Fruit fly (Drosophila melanogaster): ENCODE data around the gene CG9222.

Gene CG9222

DNA sequence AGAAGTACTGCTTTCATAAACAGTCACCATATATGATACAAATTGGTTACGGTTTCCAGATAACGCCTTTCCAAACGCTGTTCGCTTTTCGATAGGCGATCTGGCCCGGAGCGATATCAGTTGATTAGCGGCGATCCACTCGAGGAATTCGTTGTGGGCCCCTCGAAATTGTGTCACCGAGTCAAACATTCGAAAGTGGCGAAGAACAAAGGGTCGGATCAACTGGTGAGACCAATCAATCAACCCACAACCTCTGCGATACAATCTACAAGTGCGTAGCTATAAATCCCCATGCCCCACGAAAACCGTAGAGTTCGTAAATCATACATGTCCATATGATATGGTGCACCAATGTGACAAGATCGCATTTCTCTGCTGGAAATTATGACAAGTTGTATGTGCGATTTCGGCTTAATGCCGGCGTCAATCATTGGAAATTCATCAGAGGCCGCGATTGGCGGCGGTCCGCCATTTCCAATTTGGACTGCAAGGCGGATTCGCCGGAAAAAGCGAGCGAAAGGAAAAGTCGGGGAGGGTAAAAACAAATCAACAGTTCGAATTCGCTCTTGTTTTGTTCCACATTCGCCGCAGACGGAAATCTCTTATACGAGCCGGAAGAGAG is 47.4 kb downstream of the CG9222 start:
- no peak for TF ChIP-seq CG14711 (tag; optimal IDR thresholded peaks at IDR 0.05)

DNA sequence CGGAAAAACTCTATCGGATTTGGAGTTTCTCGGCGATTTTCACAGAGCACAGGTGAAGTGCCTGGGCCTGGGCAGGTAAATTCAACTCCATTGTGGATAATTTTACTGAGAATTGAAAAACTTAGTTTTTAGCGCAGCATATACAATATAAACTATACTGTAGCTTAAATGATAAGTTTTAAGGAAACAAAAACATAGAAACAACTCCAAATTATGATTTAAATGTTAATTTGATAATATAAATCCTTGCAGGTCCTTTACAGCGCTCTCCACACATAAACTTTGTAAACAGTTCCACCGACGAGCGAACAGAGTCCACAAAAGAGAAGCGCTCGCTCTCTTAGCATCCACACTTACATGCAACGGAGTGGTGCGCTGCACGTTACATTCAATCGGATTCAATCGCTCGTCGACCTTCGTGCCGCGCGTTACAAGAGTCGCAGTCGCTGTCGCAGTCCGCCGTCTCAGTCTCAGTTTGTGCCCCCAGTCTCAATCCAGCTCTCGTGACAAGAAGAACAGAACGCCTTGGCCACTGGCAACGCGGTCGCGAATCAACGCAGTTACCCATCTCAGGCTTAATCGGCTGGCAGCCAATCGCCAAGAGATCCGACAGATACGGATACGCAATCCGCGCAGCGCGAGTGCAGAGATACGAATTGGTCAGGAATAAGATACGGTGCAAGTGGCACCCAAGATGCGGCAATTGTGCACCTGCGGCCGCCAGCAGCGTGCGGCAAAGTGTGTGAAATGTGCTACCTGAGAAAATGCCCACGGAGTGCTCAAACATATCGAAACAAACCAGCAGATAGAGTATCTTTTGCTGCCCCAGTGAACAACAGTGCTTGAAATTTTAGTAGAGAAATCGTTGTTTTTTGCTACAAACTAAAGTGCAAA is 48.2 kb downstream of the CG9222 start, which contains the start of gene smal:
smal (plus strand) TSS at position 394 of the 894 bp plus-strand sequence.
- TF ChIP-seq CG7101 (tag; optimal IDR thresholded peaks at IDR 0.05) = no peak
- TF ChIP-seq cic (GFP tag; optimal IDR thresholded peaks at IDR 0.05) = no peak
- TF ChIP-seq cnc (optimal IDR thresholded peaks at IDR 0.05) = no peak
- no peak for TF ChIP-seq toe (GFP tag; optimal IDR thresholded peaks at IDR 0.05)

DNA sequence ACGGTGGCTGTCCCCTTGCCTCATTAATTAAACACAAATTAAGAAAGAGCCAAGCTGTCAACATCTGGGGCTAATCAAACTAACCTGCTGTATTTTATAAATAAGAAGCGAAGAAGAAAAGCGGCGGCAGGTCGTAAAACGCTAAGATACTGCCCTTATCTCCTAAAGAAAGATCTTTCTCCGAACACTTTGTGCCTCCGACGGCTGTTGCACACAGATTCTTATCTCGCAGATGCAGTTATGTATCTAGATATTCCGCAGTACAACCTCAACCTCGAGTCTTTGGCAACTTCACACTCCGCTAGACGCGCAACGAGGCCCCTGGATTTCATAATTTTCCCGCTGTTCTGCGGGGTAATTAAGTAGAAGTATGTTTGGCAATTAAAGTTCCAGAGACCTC is 49.2 kb downstream of the CG9222 start:
- TF ChIP-seq CG7045 (GFP tag; optimal IDR thresholded peaks at IDR 0.05) = no peak
- no peak for TF ChIP-seq CG14711 (tag; optimal IDR thresholded peaks at IDR 0.05)
- TF ChIP-seq Crg-1 (GFP tag; optimal IDR thresholded peaks at IDR 0.05) = no peak
- TF ChIP-seq CG7101 (tag; optimal IDR thresholded peaks at IDR 0.05) = no peak
- no peak for TF ChIP-seq CG12768 (GFP tag; optimal IDR thresholded peaks at IDR 0.05)
- no peak for TF ChIP-seq cnc (optimal IDR thresholded peaks at IDR 0.05)
- TF ChIP-seq Hr96 (GFP tag; optimal IDR thresholded peaks at IDR 0.05) = no peak
- TF ChIP-seq kay (GFP tag; ENCODE audit: borderline replicate concordance) = no peak
- no peak for TF ChIP-seq Mnt (GFP tag; optimal IDR thresholded peaks at IDR 0.05)
- TF ChIP-seq Clk (GFP tag; optimal IDR thresholded peaks at IDR 0.05) = no peak
- TF ChIP-seq CG11617 (GFP tag; optimal IDR thresholded peaks at IDR 0.05) = no peak

Data from whole organism, adult.